Worm (Caenorhabditis elegans): Measurements from ENCODE around the gene cest-16.

cest-16 gene

ce11 chrX:6251947-6252617 is 47.7 kb upstream of the cest-16 start (continued):
- peak; percentile 69; the same call in 1 of the 2 replicates for TF ChIP-seq T26A8.4 (GFP tag; IDR thresholded peaks at IDR 0.05)
- TF ChIP-seq unc-39 (tag; optimal IDR thresholded peaks at IDR 0.05): no peak
- peak; percentile 55 for TF ChIP-seq nhr-10 (tag; optimal IDR thresholded peaks at IDR 0.05)
- 0 out of 2 replicates have a peak, but pooled peaks have one; percentile 5 for TF ChIP-seq saeg-2 (GFP tag; IDR thresholded peaks at IDR 0.05)
- TF ChIP-seq daf-16 (GFP tag; optimal IDR thresholded peaks at IDR 0.05): peak; percentile 8 to 32
- TF ChIP-seq daf-16 (tag; optimal IDR thresholded peaks at IDR 0.05): peak; percentile 34
- peak; percentile 63 for TF ChIP-seq dmd-6 (GFP tag; IDR thresholded peaks at IDR 0.05)
- no peak for TF ChIP-seq madf-5 (GFP tag; IDR thresholded peaks at IDR 0.05)
- no peak for TF ChIP-seq lin-13 (GFP tag; optimal IDR thresholded peaks at IDR 0.05)
- no peak for TF ChIP-seq gei-8 (GFP tag; optimal IDR thresholded peaks at IDR 0.05)
- peak; percentile 62; the same call in 1 of the 2 replicates for TF ChIP-seq tra-1 (GFP tag; IDR thresholded peaks at IDR 0.05)
- TF ChIP-seq attf-4 (tag; optimal IDR thresholded peaks at IDR 0.05): no peak
- TF ChIP-seq set-16 (GFP tag; IDR thresholded peaks at IDR 0.05): peak; percentile 85
- TF ChIP-seq nhr-28 (tag; optimal IDR thresholded peaks at IDR 0.05): peak; percentile 46
- peak in 1 of 2 experiments; percentile 36 for TF ChIP-seq hif-1 (tag; optimal IDR thresholded peaks at IDR 0.05)
- peak; percentile 37 for TF ChIP-seq rbr-2 (tag; optimal IDR thresholded peaks at IDR 0.05)
- peak; percentile 64; the same call in 1 of the 2 replicates for TF ChIP-seq egl-43 (GFP tag; IDR thresholded peaks at IDR 0.05)
- TF ChIP-seq zip-11 (GFP tag; IDR thresholded peaks at IDR 0.05): no peak
- TF ChIP-seq pha-4 (GFP tag; IDR thresholded peaks at IDR 0.05): peak; percentile 57; the same call in 1 of the 2 replicates
- TF ChIP-seq pha-4 (tag; optimal IDR thresholded peaks at IDR 0.05): no peak
- TF ChIP-seq fos-1 (tag; optimal IDR thresholded peaks at IDR 0.05): no peak
- peak; percentile 73 for TF ChIP-seq nhr-11 (tag; optimal IDR thresholded peaks at IDR 0.05)
- TF ChIP-seq unc-62 (GFP tag; optimal IDR thresholded peaks at IDR 0.05 in 1 of 2): no peak
- no peak for TF ChIP-seq unc-62 (tag; optimal IDR thresholded peaks at IDR 0.05)
- TF ChIP-seq ztf-7 (tag; optimal IDR thresholded peaks at IDR 0.05): no peak

- TF ChIP-seq dmd-8 (GFP tag; IDR thresholded peaks at IDR 0.05) (no peak), dve-1 (tag; optimal IDR thresholded peaks at IDR 0.05; ENCODE audit: insufficient read depth) (no peak), daf-16 (GFP tag; optimal IDR thresholded peaks at IDR 0.05) (no peak), daf-16 (tag; optimal IDR thresholded peaks at IDR 0.05) (peak; percentile 53), nhr-11 (tag; optimal IDR thresholded peaks at IDR 0.05) (no peak), aha-1 (tag) (peak; percentile 22)
Observed at ce11 chrX:6252752-6253151, 47.0 kb upstream of the cest-16 start.

- no peak for TF ChIP-seq F26F4.8 (GFP tag; conservative IDR thresholded peaks at IDR 0.05)
- no peak for TF ChIP-seq sdz-12 (GFP tag; optimal IDR thresholded peaks at IDR 0.05)
- no peak for TF ChIP-seq mes-2 (tag; optimal IDR thresholded peaks at IDR 0.05; ENCODE audit: poor library complexity, severe bottlenecking)
- TF ChIP-seq ama-1 (optimal IDR thresholded peaks at IDR 0.05): peak; percentile 57
- no peak for TF ChIP-seq Y105C5A.15 (GFP tag; IDR thresholded peaks at IDR 0.05)
- TF ChIP-seq duxl-1 (tag; optimal IDR thresholded peaks at IDR 0.05; ENCODE audit: poor library complexity): no peak
- TF ChIP-seq ceh-20 (GFP tag; IDR thresholded peaks at IDR 0.05): no peak
- no peak for TF ChIP-seq unc-39 (tag; optimal IDR thresholded peaks at IDR 0.05)
- no peak for TF ChIP-seq pha-4 (GFP tag; IDR thresholded peaks at IDR 0.05)
- TF ChIP-seq pha-4 (tag; optimal IDR thresholded peaks at IDR 0.05): no peak
- TF ChIP-seq hif-1 (tag; optimal IDR thresholded peaks at IDR 0.05): no peak
- no peak for TF ChIP-seq snpc-4 (tag; optimal IDR thresholded peaks at IDR 0.05)
- TF ChIP-seq lir-3 (tag; optimal IDR thresholded peaks at IDR 0.05): no peak
- TF ChIP-seq ztf-7 (tag; optimal IDR thresholded peaks at IDR 0.05): no peak
- no peak for TF ChIP-seq snpc-1.2 (GFP tag; IDR thresholded peaks at IDR 0.05)
- TF ChIP-seq zip-2 (tag; optimal IDR thresholded peaks at IDR 0.05): no peak
- no peak for TF ChIP-seq set-16 (GFP tag; IDR thresholded peaks at IDR 0.05)
- no peak for TF ChIP-seq lin-1 (GFP tag; IDR thresholded peaks at IDR 0.05)
- no peak for TF ChIP-seq madf-5 (GFP tag; IDR thresholded peaks at IDR 0.05)
- no peak for TF ChIP-seq lin-13 (GFP tag; optimal IDR thresholded peaks at IDR 0.05)
- TF ChIP-seq nhr-77 (tag; optimal IDR thresholded peaks at IDR 0.05): no peak
- TF ChIP-seq zag-1 (tag; optimal IDR thresholded peaks at IDR 0.05): no peak
- no peak for TF ChIP-seq Y75B8A.6 (GFP tag; IDR thresholded peaks at IDR 0.05)
- TF ChIP-seq nhr-102 (tag; optimal IDR thresholded peaks at IDR 0.05): no peak
- peak in 1 of 2 experiments; percentile 59 for TF ChIP-seq unc-62 (GFP tag; optimal IDR thresholded peaks at IDR 0.05 in 1 of 2)
- no peak for TF ChIP-seq unc-62 (tag; optimal IDR thresholded peaks at IDR 0.05)
- no peak for TF ChIP-seq mdl-1 (tag; optimal IDR thresholded peaks at IDR 0.05)
- TF ChIP-seq hlh-30 (tag; optimal IDR thresholded peaks at IDR 0.05; ENCODE audit: insufficient read depth): peak; percentile 4
- TF ChIP-seq nhr-237 (tag; optimal IDR thresholded peaks at IDR 0.05): no peak
Observed at ce11 chrX:6253160-6253559, 46.6 kb upstream of the cest-16 start.
